Worm (Caenorhabditis elegans) whole organism, L4 larva: ENCODE measurements around the gene let-653.

Source experiments
- D1046.2 ChIP-seq: fragments of 200-800 bp; sonication (Bioruptor generic); IDR thresholded peaks from 2 replicates; pipeline ENCODE4 v1.3.6; 2022; ENCODE audit warnings: missing genetic modification characterization, missing compliant biosample characterization
- F10B5.3 ChIP-seq: sonication (generic microtip); optimal IDR thresholded peaks from 2 replicates; lab custom pipeline; 2016; ENCODE audit warnings: mild to moderate bottlenecking, missing genetic modification characterization, missing compliant biosample characterization
- F49E8.2 ChIP-seq: sonication (generic microtip); optimal IDR thresholded peaks from 2 replicates; lab custom pipeline; 2016; ENCODE audit warnings: missing compliant biosample characterization, mild to moderate bottlenecking, missing genetic modification characterization, borderline replicate concordance
- R02D3.7 ChIP-seq: fragments of 150-350 bp; sonication (generic microtip); optimal IDR thresholded peaks from 3 replicates; lab custom pipeline; 2014; ENCODE audit warnings: missing biosample characterization, missing genetic modification characterization
- T20F7.1 ChIP-seq: fragments of 200-800 bp; sonication (Bioruptor generic); optimal IDR thresholded peaks from 2 replicates; lab custom pipeline; 2018; ENCODE audit warnings: mild to moderate bottlenecking, missing genetic modification characterization, missing compliant biosample characterization
- Y105C5A.15 ChIP-seq: fragments of 200-800 bp; sonication (Bioruptor generic); IDR thresholded peaks from 2 replicates; pipeline ENCODE4 v1.3.6; 2022; ENCODE audit warnings: missing genetic modification characterization, missing compliant biosample characterization
- Y48G9A.11 ChIP-seq: fragments of 200-800 bp; sonication (Bioruptor generic); IDR thresholded peaks from 2 replicates; pipeline ENCODE4 v1.3.6; 2022; ENCODE audit warnings: missing genetic modification reagents, missing genetic modification characterization, missing compliant biosample characterization
- arid-1 ChIP-seq: fragments of 200-800 bp; sonication (Bioruptor generic); conservative IDR thresholded peaks from 2 replicates; pipeline ENCODE4 v1.3.6; 2022; ENCODE audit warnings: missing genetic modification reagents, missing genetic modification characterization, missing compliant biosample characterization
- attf-4 ChIP-seq: sonication (generic microtip); optimal IDR thresholded peaks from 3 replicates; lab custom pipeline; 2017; ENCODE audit warnings: missing biosample characterization, missing genetic modification characterization
- ceh-28 ChIP-seq: fragments of 150-350 bp; optimal IDR thresholded peaks from 2 replicates; lab custom pipeline; 2014; ENCODE audit warnings: missing biosample characterization, missing genetic modification reagents, missing genetic modification characterization
- ceh-62 ChIP-seq: sonication (generic microtip); optimal IDR thresholded peaks from 2 replicates; lab custom pipeline; 2017; ENCODE audit warnings: missing biosample characterization, missing genetic modification characterization
- ces-1 ChIP-seq: fragments of 150-350 bp; sonication (generic microtip); optimal IDR thresholded peaks from 4 replicates; lab custom pipeline; 2014; ENCODE audit warnings: missing biosample characterization, missing genetic modification reagents, missing genetic modification characterization
- ctbp-1 ChIP-seq: fragments of 200-800 bp; sonication (Bioruptor generic); IDR thresholded peaks from 2 replicates; pipeline ENCODE4 v1.3.6; 2022; ENCODE audit warnings: missing genetic modification reagents, missing genetic modification characterization, missing compliant biosample characterization
- daf-19 ChIP-seq: fragments of 200-800 bp; sonication (Bioruptor generic); conservative IDR thresholded peaks from 2 replicates; pipeline ENCODE4 v1.3.6; 2022; ENCODE audit warnings: missing genetic modification characterization, missing compliant biosample characterization
- daf-8 ChIP-seq: fragments of 200-800 bp; sonication (Bioruptor generic); IDR thresholded peaks from 2 replicates; pipeline ENCODE4 v1.3.6; 2022; ENCODE audit warnings: missing genetic modification characterization, missing compliant biosample characterization
- dmd-9 ChIP-seq: fragments of 200-800 bp; sonication (Bioruptor generic); IDR thresholded peaks from 2 replicates; pipeline ENCODE4 v1.3.6; 2022; ENCODE audit warnings: missing genetic modification reagents, missing genetic modification characterization, missing compliant biosample characterization
- dpl-1 ChIP-seq: fragments of 150-350 bp; optimal IDR thresholded peaks from 2 replicates; lab custom pipeline; 2014; ENCODE audit warnings: missing biosample characterization, missing genetic modification reagents, missing genetic modification characterization
- egl-27 ChIP-seq: sonication (generic microtip); optimal IDR thresholded peaks from 3 replicates; lab custom pipeline; 2017; ENCODE audit warnings: missing biosample characterization, missing genetic modification reagents, missing genetic modification characterization
- egl-43 ChIP-seq: fragments of 200-800 bp; sonication (Bioruptor generic); IDR thresholded peaks from 2 replicates; pipeline ENCODE4 v1.3.6; 2022; ENCODE audit warnings: missing genetic modification reagents, missing genetic modification characterization, missing compliant biosample characterization
- fkh-10 ChIP-seq: fragments of 150-350 bp; optimal IDR thresholded peaks from 2 replicates; lab custom pipeline; 2014; ENCODE audit warnings: missing biosample characterization, missing genetic modification reagents, missing genetic modification characterization
- fos-1 ChIP-seq: fragments of 150-350 bp; optimal IDR thresholded peaks from 2 replicates; lab custom pipeline; 2014; ENCODE audit warnings: missing biosample characterization, missing genetic modification characterization
- hif-1 ChIP-seq, 2 experiments: sonication (generic microtip); optimal IDR thresholded peaks; 2 replicates each; lab custom pipeline; 2016 to 2017; ENCODE audit warnings: missing compliant biosample characterization in 2 of 2, missing genetic modification characterization in 2 of 2, missing genetic modification reagents in 2 of 2, missing genotype in 2 of 2, mild to moderate bottlenecking in 1 of 2
- jun-1 ChIP-seq: fragments of 150-350 bp; optimal IDR thresholded peaks from 2 replicates; lab custom pipeline; 2014; ENCODE audit warnings: missing biosample characterization, missing genetic modification reagents, missing genetic modification characterization
- lin-39 ChIP-seq: fragments of 150-350 bp; optimal IDR thresholded peaks from 2 replicates; lab custom pipeline; 2014; ENCODE audit warnings: missing biosample characterization, missing genetic modification reagents, missing genetic modification characterization
- madf-5 ChIP-seq, 2 experiments: fragments of 200-800 bp; sonication (Bioruptor generic); IDR thresholded peaks; 2 replicates each; pipeline ENCODE4 v1.3.6; 2022; ENCODE audit warnings: missing compliant biosample characterization in 2 of 2, missing genetic modification characterization in 2 of 2
- madf-9 ChIP-seq: fragments of 200-800 bp; sonication (Bioruptor generic); conservative IDR thresholded peaks from 2 replicates; pipeline ENCODE4 v1.3.6; 2022; ENCODE audit warnings: missing genetic modification reagents, missing genetic modification characterization, missing compliant biosample characterization
- mdl-1 ChIP-seq, 2 experiments: fragments of 150-350 bp in 1 of 2; sonication (generic microtip) in 1 of 2; optimal IDR thresholded peaks; 2 replicates each; lab custom pipeline; 2014 to 2017; ENCODE audit warnings: missing biosample characterization in 2 of 2, missing genetic modification characterization in 2 of 2
- mdt-29 ChIP-seq: fragments of 200-800 bp; sonication (Bioruptor generic); IDR thresholded peaks from 2 replicates; pipeline ENCODE4 v1.3.6; 2022; ENCODE audit warnings: missing genetic modification reagents, missing genetic modification characterization, missing compliant biosample characterization
- mxl-2 ChIP-seq: fragments of 200-800 bp; sonication (Bioruptor generic); conservative IDR thresholded peaks from 2 replicates; pipeline ENCODE4 v1.3.6; 2022; ENCODE audit warnings: missing genetic modification reagents, missing genetic modification characterization, missing compliant biosample characterization
- mxl-3 ChIP-seq: fragments of 200-800 bp; sonication (Bioruptor generic); optimal IDR thresholded peaks from 2 replicates; lab custom pipeline; 2018; ENCODE audit warnings: mild to moderate bottlenecking, missing genetic modification characterization, missing compliant biosample characterization
- nhr-102 ChIP-seq: sonication (generic microtip); optimal IDR thresholded peaks from 2 replicates; lab custom pipeline; 2016; ENCODE audit warnings: mild to moderate bottlenecking, missing genetic modification characterization, moderate library complexity, missing compliant biosample characterization
- nhr-111 ChIP-seq: fragments of 200-800 bp; sonication (Bioruptor generic); optimal IDR thresholded peaks from 2 replicates; lab custom pipeline; 2018; ENCODE audit warnings: mild to moderate bottlenecking, missing genetic modification characterization, missing compliant biosample characterization
- nhr-25 ChIP-seq: sonication (generic microtip); optimal IDR thresholded peaks from 2 replicates; lab custom pipeline; 2017; ENCODE audit warnings: missing genetic modification characterization, mild to moderate bottlenecking, missing compliant biosample characterization, antibody characterized with exemption, moderate library complexity, borderline replicate concordance; ENCODE audit not compliant: insufficient read depth
- nhr-48 ChIP-seq: sonication (generic microtip); optimal IDR thresholded peaks from 2 replicates; lab custom pipeline; 2016; ENCODE audit warnings: mild to moderate bottlenecking, missing genetic modification characterization, missing compliant biosample characterization
- nhr-6 ChIP-seq: fragments of 150-350 bp; optimal IDR thresholded peaks from 2 replicates; lab custom pipeline; 2014; ENCODE audit warnings: missing biosample characterization, missing genetic modification characterization
- nhr-76 ChIP-seq: fragments of 150-350 bp; optimal IDR thresholded peaks from 2 replicates; lab custom pipeline; 2014; ENCODE audit warnings: missing biosample characterization, missing genetic modification characterization
- pqm-1 ChIP-seq: sonication (generic microtip); optimal IDR thresholded peaks from 2 replicates; lab custom pipeline; 2017; ENCODE audit warnings: missing biosample characterization, missing genetic modification characterization
- rbr-2 ChIP-seq: sonication (generic microtip); optimal IDR thresholded peaks from 2 replicates; lab custom pipeline; 2016; ENCODE audit warnings: missing genotype, missing genetic modification characterization, missing compliant biosample characterization
- set-16 ChIP-seq: fragments of 200-800 bp; sonication (Bioruptor generic); IDR thresholded peaks from 2 replicates; pipeline ENCODE4 v1.3.6; 2022; ENCODE audit warnings: missing genetic modification reagents, missing genetic modification characterization, missing compliant biosample characterization
- spr-1 ChIP-seq: sonication (generic microtip); optimal IDR thresholded peaks from 2 replicates; lab custom pipeline; 2016; ENCODE audit warnings: mild to moderate bottlenecking, missing genetic modification characterization, missing compliant biosample characterization
- spr-3 ChIP-seq: fragments of 200-800 bp; sonication (Bioruptor generic); optimal IDR thresholded peaks from 2 replicates; lab custom pipeline; 2018; ENCODE audit warnings: mild to moderate bottlenecking, missing genetic modification characterization, missing compliant biosample characterization
- unc-130 ChIP-seq: sonication (generic microtip); optimal IDR thresholded peaks from 2 replicates; lab custom pipeline; 2016; ENCODE audit warnings: missing genetic modification reagents, missing genetic modification characterization, missing compliant biosample characterization
- unc-39 ChIP-seq: sonication (generic microtip); optimal IDR thresholded peaks from 2 replicates; lab custom pipeline; 2017; ENCODE audit warnings: missing biosample characterization, missing genetic modification characterization
- unc-62 ChIP-seq, 3 experiments: fragments of 150-350 bp in 1 of 3; sonication (generic microtip); optimal IDR thresholded peaks in 2 of 3; peaks in 1 of 3; 1 replicate in 1 of 3; 2 replicates in 2 of 3; lab custom pipeline; 2014 to 2017; ENCODE audit warnings: missing biosample characterization in 3 of 3, missing genetic modification characterization in 3 of 3, missing genetic modification reagents in 3 of 3, missing genotype in 1 of 3
- zag-1 ChIP-seq: fragments of 150-350 bp; optimal IDR thresholded peaks from 2 replicates; lab custom pipeline; 2014; ENCODE audit warnings: missing biosample characterization, missing genetic modification characterization
- zfp-2 ChIP-seq: sonication (generic microtip); optimal IDR thresholded peaks from 2 replicates; lab custom pipeline; 2016; ENCODE audit warnings: mild to moderate bottlenecking, missing genetic modification characterization, missing compliant biosample characterization
- zfp-3 ChIP-seq: fragments of 200-800 bp; sonication (Bioruptor generic); conservative IDR thresholded peaks from 2 replicates; pipeline ENCODE4 v1.3.6; 2022; ENCODE audit warnings: missing genetic modification reagents, missing genetic modification characterization, missing compliant biosample characterization
- zip-11 ChIP-seq: fragments of 200-800 bp; sonication (Bioruptor generic); IDR thresholded peaks from 2 replicates; pipeline ENCODE4 v1.3.6; 2022; ENCODE audit warnings: missing genetic modification characterization, missing compliant biosample characterization
- zip-2 ChIP-seq: fragments of 150-350 bp; optimal IDR thresholded peaks from 2 replicates; lab custom pipeline; 2014; ENCODE audit warnings: missing biosample characterization, missing genetic modification characterization
- ztf-11 ChIP-seq: fragments of 150-350 bp; optimal IDR thresholded peaks from 2 replicates; lab custom pipeline; 2014; ENCODE audit warnings: missing biosample characterization, missing genetic modification characterization
- ztf-7 ChIP-seq: fragments of 150-350 bp; optimal IDR thresholded peaks from 2 replicates; lab custom pipeline; 2014; ENCODE audit warnings: missing biosample characterization, missing genetic modification characterization

Gene let-653

DNA sequence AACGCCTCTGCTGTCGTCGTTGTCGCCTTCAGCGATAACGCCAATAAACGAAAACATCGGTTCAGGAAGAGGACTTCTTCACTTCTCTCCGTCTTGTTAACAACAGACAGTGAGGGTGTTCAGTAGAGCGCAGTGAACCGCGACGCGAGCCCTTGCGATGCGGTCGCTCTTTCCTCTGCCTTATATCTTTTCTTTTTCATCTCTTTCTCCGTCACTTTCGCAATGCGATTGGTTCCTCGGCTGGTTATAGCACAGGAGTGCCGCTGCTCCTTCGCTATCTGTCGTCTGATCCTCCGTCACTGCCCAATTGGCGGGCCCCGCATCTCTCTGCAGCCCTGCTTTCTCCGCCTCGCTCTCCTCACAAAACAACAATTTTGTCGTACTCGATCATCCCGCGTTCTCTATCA, 28.3 kb upstream of the let-653 start (continued):
- TF ChIP-seq fos-1 (tag; lab: Kevin White, UChicago) (no peak), ztf-11 (tag; lab: Kevin White, UChicago) (no peak), attf-4 (no peak), mdt-29 (no peak), spr-1 (tag; lab: Kevin White, UChicago) (peak; percentile 45), fkh-10 (GFP tag; lab: Kevin White, UChicago) (peak; percentile 83), unc-39 (tag; lab: Kevin White, UChicago) (no peak), Y105C5A.15 (GFP tag; lab: Robert Waterston, UW) (no peak), unc-62 (GFP tag; optimal IDR thresholded peaks at IDR 0.05 in 1 of 2; lab: Kevin White, UChicago) (peak in 1 of 2 experiments; percentile 83), unc-62 (tag; optimal IDR thresholded peaks at IDR 0.05; lab: Kevin White, UChicago) (no peak), mxl-2 (GFP tag; lab: Robert Waterston, UW) (no peak; the same call in 1 of the 2 replicates), D1046.2 (no peak), daf-8 (GFP tag; lab: Robert Waterston, UW) (no peak), ztf-7 (tag; lab: Kevin White, UChicago) (no peak), ceh-28 (no peak), nhr-102 (tag; lab: Kevin White, UChicago) (no peak), mdl-1 (tag; optimal IDR thresholded peaks at IDR 0.05; lab: Kevin White, UChicago) (peak; percentile 29 to 54), pqm-1 (no peak), madf-5 (GFP tag; IDR thresholded peaks at IDR 0.05; lab: Robert Waterston, UW) (no peak), dmd-9 (no peak), egl-27 (no peak), jun-1 (peak; percentile 36), unc-130 (GFP tag; lab: Kevin White, UChicago) (no peak), nhr-76 (tag; lab: Kevin White, UChicago) (no peak), ctbp-1 (GFP tag; lab: Robert Waterston, UW) (peak; percentile 54; the same call in 1 of the 2 replicates), zfp-3 (GFP tag; lab: Robert Waterston, UW) (no peak), T20F7.1 (no peak), rbr-2 (tag; lab: Kevin White, UChicago) (peak; percentile 89), hif-1 (tag; optimal IDR thresholded peaks at IDR 0.05; lab: Kevin White, UChicago) (peak in 1 of 2 experiments; percentile 56), nhr-48 (no peak), arid-1 (GFP tag; lab: Robert Waterston, UW) (no peak; the same call in 1 of the 2 replicates), R02D3.7 (tag; lab: Kevin White, UChicago) (no peak), nhr-111 (no peak), ces-1 (GFP tag; lab: Kevin White, UChicago) (no peak), F49E8.2 (tag; lab: Kevin White, UChicago) (no peak), nhr-25 (tag; lab: Kevin White, UChicago) (no peak), zip-2 (tag; lab: Kevin White, UChicago) (no peak), zag-1 (tag; lab: Kevin White, UChicago) (no peak), set-16 (GFP tag; lab: Robert Waterston, UW) (peak; percentile 87), spr-3 (no peak), nhr-6 (peak; percentile 24), ceh-62 (tag; lab: Kevin White, UChicago) (no peak), Y48G9A.11 (GFP tag; lab: Robert Waterston, UW) (no peak), lin-39 (tag; lab: Kevin White, UChicago) (no peak), madf-9 (GFP tag; lab: Robert Waterston, UW) (0 out of 2 replicates have a peak, but pooled peaks have one; percentile 46), egl-43 (GFP tag; lab: Robert Waterston, UW) (peak; percentile 69; the same call in 1 of the 2 replicates), F10B5.3 (tag; lab: Kevin White, UChicago) (no peak), daf-19 (GFP tag; lab: Robert Waterston, UW) (no peak), zip-11 (GFP tag; lab: Robert Waterston, UW) (no peak), mxl-3 (GFP tag; lab: Kevin White, UChicago) (peak; percentile 42), dpl-1 (GFP tag; lab: Kevin White, UChicago) (peak; percentile 19), zfp-2 (tag; lab: Kevin White, UChicago) (no peak)
